Fruit fly (Drosophila melanogaster): ENCODE results near the gene CrzR.

DNA sequence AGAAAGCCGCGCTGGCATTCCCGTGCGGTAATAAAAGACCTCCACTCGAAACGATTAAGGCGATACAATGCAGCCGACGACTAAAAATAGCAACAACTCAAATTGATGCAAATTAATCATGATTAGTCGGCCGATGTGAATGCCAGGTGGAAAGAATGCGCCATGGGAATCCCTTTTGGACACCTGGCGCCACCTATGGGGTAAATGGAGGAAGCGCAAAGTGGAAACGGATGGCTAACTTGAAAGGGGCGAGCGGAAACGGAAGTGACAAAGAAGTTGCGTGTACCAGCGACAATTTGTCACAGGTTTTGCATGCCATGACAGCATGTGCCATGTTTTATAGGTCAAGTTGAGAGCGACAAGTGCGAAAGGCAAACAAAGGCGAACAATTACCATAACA lies 29.2 kb upstream of the CrzR start:
- TF ChIP-seq ttk (optimal IDR thresholded peaks at IDR 0.05) (no peak), insv (optimal IDR thresholded peaks at IDR 0.05) (no peak), Sin3A (optimal IDR thresholded peaks at IDR 0.05) (no peak)

Data from Kc167 (cell line).